Fruit fly (Drosophila melanogaster) whole organism: ENCODE data around the gene Cog4.

Experiments
- CG8478 ChIP-seq: fragments of >200 bp; optimal IDR thresholded peaks from 2 replicates; lab custom pipeline; 2018; ENCODE audit warnings: inconsistent platforms
- Dll ChIP-seq: fragments of >200 bp; optimal IDR thresholded peaks from 2 replicates; lab custom pipeline; 2017
- EcR ChIP-seq, 2 experiments: fragments of >200 bp; optimal IDR thresholded peaks; 2 replicates each; lab custom pipeline; 2017; ENCODE audit warnings: missing biosample characterization in 2 of 2, missing genetic modification characterization in 2 of 2, missing genetic modification reagents in 2 of 2
- pan ChIP-seq: fragments of >200 bp; optimal IDR thresholded peaks from 2 replicates; lab custom pipeline; 2017
- psq ChIP-seq: fragments of >200 bp; optimal IDR thresholded peaks from 2 replicates; lab custom pipeline; 2017
- usp ChIP-seq: fragments of >200 bp; optimal IDR thresholded peaks from 2 replicates; lab custom pipeline; 2017; ENCODE audit warnings: missing biosample characterization, missing genetic modification characterization, mixed read lengths

DNA sequence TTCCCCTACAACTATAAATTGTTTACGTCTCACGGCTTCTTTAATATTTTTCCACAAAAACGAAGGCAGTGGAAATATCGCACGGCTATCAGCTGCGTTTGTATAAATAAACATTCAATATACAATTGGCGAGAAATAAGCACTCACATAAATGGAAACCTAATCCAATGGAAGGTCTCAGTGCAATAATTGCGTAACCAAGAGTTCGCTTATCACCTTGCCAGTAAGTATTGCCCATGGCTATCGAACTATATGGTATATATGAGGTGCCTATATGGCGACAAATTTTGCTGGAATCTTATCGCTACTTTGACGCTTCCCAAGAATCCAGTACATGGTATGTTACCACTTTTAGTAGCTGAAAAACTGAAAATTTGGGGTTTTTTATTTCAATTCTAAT is 13.8 kb upstream of the Cog4 start:
- TF ChIP-seq usp (GFP tag; lab: Kevin White, UChicago) = no peak
- TF ChIP-seq pan (lab: Kevin White, UChicago) = no peak
- no peak for TF ChIP-seq psq (lab: Kevin White, UChicago)
- TF ChIP-seq CG8478 = no peak
- TF ChIP-seq EcR (GFP tag; optimal IDR thresholded peaks at IDR 0.05; lab: Kevin White, UChicago) = no peak
- TF ChIP-seq Dll = no peak
